Fruit fly (Drosophila melanogaster) whole organism, embryonic: Measurements from ENCODE around the gene Pino.
A peak's percentile ranks its signal among the peaks of the same experiment; 100 is the strongest.

Experiments
- Awh ChIP-seq: fragments of 200-800 bp; sonication (Bioruptor generic); IDR thresholded peaks from 2 replicates; pipeline ENCODE4, ENCODE4 v1.3.6; 2022; ENCODE audit warnings: missing biosample characterization, missing genetic modification characterization
- CG10147 ChIP-seq: fragments of 200-800 bp; sonication (Bioruptor generic); optimal IDR thresholded peaks from 2 replicates; lab custom pipeline; 2019; ENCODE audit warnings: missing biosample characterization, mild to moderate bottlenecking, missing genetic modification characterization, moderate library complexity
- CG12659 ChIP-seq: fragments of 200-800 bp; sonication (Bioruptor generic); optimal IDR thresholded peaks from 3 replicates; lab custom pipeline; 2017; ENCODE audit warnings: mild to moderate bottlenecking, missing biosample characterization, missing genetic modification reagents, missing genetic modification characterization
- CG13287 ChIP-seq: fragments of 200-800 bp; sonication (Bioruptor generic); IDR thresholded peaks from 2 replicates; pipeline ENCODE4 v1.3.6; 2022; ENCODE audit warnings: missing biosample characterization, missing genetic modification characterization; ENCODE audit not compliant: partially characterized antibody
- CG13775 ChIP-seq: fragments of 200-800 bp; sonication (Bioruptor generic); optimal IDR thresholded peaks from 3 replicates; lab custom pipeline; 2017; ENCODE audit warnings: missing biosample characterization, mild to moderate bottlenecking, missing genetic modification characterization
- CG1602 ChIP-seq: fragments of 200-800 bp; sonication (Bioruptor generic); optimal IDR thresholded peaks from 3 replicates; lab custom pipeline; 2016; ENCODE audit warnings: missing biosample characterization, missing genetic modification characterization
- CG16863 ChIP-seq: fragments of 200-800 bp; sonication (Bioruptor generic); optimal IDR thresholded peaks from 3 replicates; lab custom pipeline; 2016; ENCODE audit warnings: missing biosample characterization, missing genetic modification characterization
- CG17186 ChIP-seq: fragments of 200-800 bp; sonication (Bioruptor generic); optimal IDR thresholded peaks from 3 replicates; lab custom pipeline; 2017; ENCODE audit warnings: missing biosample characterization, missing genetic modification reagents, missing genetic modification characterization
- CG17385 ChIP-seq: fragments of 200-800 bp; sonication (Bioruptor generic); optimal IDR thresholded peaks from 3 replicates; lab custom pipeline; 2018; ENCODE audit warnings: missing biosample characterization, mild to moderate bottlenecking, missing genetic modification characterization
- CG18599 ChIP-seq: fragments of 200-800 bp; sonication (Bioruptor generic); optimal IDR thresholded peaks from 3 replicates; lab custom pipeline; 2017; ENCODE audit warnings: missing biosample characterization, missing genetic modification characterization, mild to moderate bottlenecking, moderate library complexity, missing genetic modification reagents
- CG2120 ChIP-seq: fragments of 200-800 bp; sonication (Bioruptor generic); optimal IDR thresholded peaks from 3 replicates; lab custom pipeline; 2016; ENCODE audit warnings: missing biosample characterization, missing genetic modification characterization
- CG2678 ChIP-seq: fragments of 200-800 bp; sonication (Bioruptor generic); optimal IDR thresholded peaks from 3 replicates; lab custom pipeline; 2019; ENCODE audit warnings: missing biosample characterization, mild to moderate bottlenecking, missing genetic modification characterization, moderate library complexity
- CG2712 ChIP-seq: fragments of 200-800 bp; optimal IDR thresholded peaks from 3 replicates; lab custom pipeline; 2019; ENCODE audit warnings: missing biosample characterization, mild to moderate bottlenecking, missing genetic modification characterization, moderate library complexity
- CG31365 ChIP-seq: fragments of 200-800 bp; sonication (Bioruptor generic); optimal IDR thresholded peaks from 2 replicates; lab custom pipeline; 2018; ENCODE audit warnings: missing biosample characterization, mild to moderate bottlenecking, missing genetic modification characterization
- CG31441 ChIP-seq: fragments of 200-800 bp; sonication (Bioruptor generic); IDR thresholded peaks from 2 replicates; pipeline ENCODE4 v1.3.6; 2022; ENCODE audit warnings: missing biosample characterization, missing genetic modification characterization
- CG32767 ChIP-seq: fragments of 200-800 bp; sonication (Bioruptor generic); IDR thresholded peaks from 2 replicates; pipeline ENCODE4 v1.3.6; 2022; ENCODE audit warnings: missing biosample characterization, missing genetic modification characterization
- CG3281 ChIP-seq: fragments of 200-800 bp; sonication (Bioruptor generic); optimal IDR thresholded peaks from 3 replicates; lab custom pipeline; 2017; ENCODE audit warnings: missing biosample characterization, mild to moderate bottlenecking, missing genetic modification characterization
- CG7556 ChIP-seq: fragments of 200-800 bp; sonication (Bioruptor generic); optimal IDR thresholded peaks from 2 replicates; lab custom pipeline; 2017; ENCODE audit warnings: missing biosample characterization, mild to moderate bottlenecking, missing genetic modification characterization
- CG7839 ChIP-seq: fragments of 200-800 bp; sonication (Bioruptor generic); optimal IDR thresholded peaks from 3 replicates; lab custom pipeline; 2018; ENCODE audit warnings: missing biosample characterization, mild to moderate bottlenecking, missing genetic modification characterization, moderate library complexity
- CG8924 ChIP-seq: fragments of 200-800 bp; optimal IDR thresholded peaks from 3 replicates; lab custom pipeline; 2019; ENCODE audit warnings: missing biosample characterization, mild to moderate bottlenecking, missing genetic modification characterization, moderate library complexity
- CG8944 ChIP-seq: fragments of 200-800 bp; sonication (Bioruptor generic); optimal IDR thresholded peaks from 3 replicates; lab custom pipeline; 2016; ENCODE audit warnings: missing biosample characterization, missing genetic modification characterization
- CG9932 ChIP-seq: fragments of 200-800 bp; sonication (Bioruptor generic); IDR thresholded peaks from 2 replicates; pipeline ENCODE4 v1.3.6; 2022; ENCODE audit warnings: missing biosample characterization, missing genetic modification characterization
- CoRest ChIP-seq: fragments of 200-800 bp; sonication (Bioruptor generic); optimal IDR thresholded peaks from 3 replicates; lab custom pipeline; 2018; ENCODE audit warnings: missing biosample characterization, mild to moderate bottlenecking, missing genetic modification characterization, moderate library complexity
- D19A ChIP-seq: fragments of 200-800 bp; optimal IDR thresholded peaks from 3 replicates; lab custom pipeline; 2019; ENCODE audit warnings: missing biosample characterization, mild to moderate bottlenecking, missing genetic modification characterization, moderate library complexity
- Dek ChIP-seq: fragments of 200-800 bp; sonication (Bioruptor generic); optimal IDR thresholded peaks from 3 replicates; lab custom pipeline; 2019; ENCODE audit warnings: missing biosample characterization, mild to moderate bottlenecking, missing genetic modification characterization, moderate library complexity
- Ets97D ChIP-seq: fragments of 200-800 bp; sonication (Bioruptor generic); optimal IDR thresholded peaks from 3 replicates; lab custom pipeline; 2016; ENCODE audit warnings: missing biosample characterization, missing genetic modification characterization
- Fer1 ChIP-seq: fragments of 200-800 bp; sonication (Bioruptor generic); optimal IDR thresholded peaks from 2 replicates; lab custom pipeline; 2017; ENCODE audit warnings: missing biosample characterization, mild to moderate bottlenecking, missing genetic modification characterization
- H15 ChIP-seq: fragments of 200-800 bp; sonication (Bioruptor generic); IDR thresholded peaks from 3 replicates; pipeline ENCODE4 v1.3.6; 2022; ENCODE audit warnings: missing biosample characterization, missing genetic modification characterization
- HHEX ChIP-seq: fragments of 200-800 bp; sonication (Bioruptor generic); optimal IDR thresholded peaks from 3 replicates; lab custom pipeline; 2017; ENCODE audit warnings: missing biosample characterization, mild to moderate bottlenecking, missing genetic modification characterization, missing genetic modification reagents
- Hmr ChIP-seq: fragments of 200-800 bp; sonication (Bioruptor generic); optimal IDR thresholded peaks from 3 replicates; lab custom pipeline; 2017; ENCODE audit warnings: mild to moderate bottlenecking, missing biosample characterization, missing genetic modification reagents, missing genetic modification characterization
- Hr3 ChIP-seq: fragments of 200-800 bp; sonication (Bioruptor generic); optimal IDR thresholded peaks from 3 replicates; lab custom pipeline; 2016; ENCODE audit warnings: missing biosample characterization, missing genetic modification characterization
- Meics ChIP-seq: fragments of 200-800 bp; sonication (Bioruptor generic); optimal IDR thresholded peaks from 2 replicates; lab custom pipeline; 2017; ENCODE audit warnings: missing biosample characterization, mild to moderate bottlenecking, missing genetic modification characterization
- NfI ChIP-seq: fragments of 200-800 bp; sonication (Bioruptor generic); optimal IDR thresholded peaks from 3 replicates; lab custom pipeline; 2018; ENCODE audit warnings: missing biosample characterization, mild to moderate bottlenecking, missing genetic modification characterization, moderate library complexity
- Sox102F ChIP-seq: fragments of 200-800 bp; sonication (Bioruptor generic); optimal IDR thresholded peaks from 2 replicates; lab custom pipeline; 2018; ENCODE audit warnings: missing biosample characterization, mild to moderate bottlenecking, missing genetic modification characterization, moderate library complexity
- Xbp1 ChIP-seq: fragments of 200-800 bp; sonication (Bioruptor generic); optimal IDR thresholded peaks from 3 replicates; lab custom pipeline; 2016; ENCODE audit warnings: missing biosample characterization, mild to moderate bottlenecking, missing genetic modification characterization
- az2 ChIP-seq: fragments of 200-800 bp; sonication (Bioruptor generic); optimal IDR thresholded peaks from 3 replicates; lab custom pipeline; 2016; ENCODE audit warnings: missing biosample characterization, missing genetic modification characterization
- bcd ChIP-seq: fragments of 200-800 bp; sonication (Bioruptor generic); optimal IDR thresholded peaks from 2 replicates; lab custom pipeline; 2017; ENCODE audit warnings: missing biosample characterization, mild to moderate bottlenecking, missing genetic modification characterization
- gem ChIP-seq: fragments of 200-800 bp; sonication (Bioruptor generic); optimal IDR thresholded peaks from 2 replicates; lab custom pipeline; 2019; ENCODE audit warnings: missing biosample characterization, mild to moderate bottlenecking, missing genetic modification characterization, moderate library complexity
- grau ChIP-seq: fragments of 200-800 bp; optimal IDR thresholded peaks from 3 replicates; lab custom pipeline; 2019; ENCODE audit warnings: missing biosample characterization, mild to moderate bottlenecking, missing genetic modification characterization, moderate library complexity
- lab ChIP-seq: fragments of 200-800 bp; sonication (Bioruptor generic); optimal IDR thresholded peaks from 3 replicates; lab custom pipeline; 2017; ENCODE audit warnings: missing biosample characterization, missing genetic modification characterization, mild to moderate bottlenecking, moderate library complexity, missing genetic modification reagents
- mirr ChIP-seq: fragments of 200-800 bp; sonication (Bioruptor generic); optimal IDR thresholded peaks from 3 replicates; lab custom pipeline; 2018; ENCODE audit warnings: missing biosample characterization, mild to moderate bottlenecking, missing genetic modification characterization
- phol ChIP-seq: fragments of 200-800 bp; sonication (Bioruptor generic); optimal IDR thresholded peaks from 3 replicates; lab custom pipeline; 2018; ENCODE audit warnings: missing biosample characterization, mild to moderate bottlenecking, missing genetic modification characterization, moderate library complexity
- pzg ChIP-seq: fragments of 200-800 bp; sonication (Bioruptor generic); optimal IDR thresholded peaks from 3 replicates; lab custom pipeline; 2018; ENCODE audit warnings: missing biosample characterization, mild to moderate bottlenecking, missing genetic modification characterization, moderate library complexity
- row ChIP-seq: fragments of 200-800 bp; sonication (Bioruptor generic); IDR thresholded peaks from 3 replicates; pipeline ENCODE4 v1.3.6; 2022; ENCODE audit warnings: missing biosample characterization, missing genetic modification characterization
- sens ChIP-seq: fragments of 200-800 bp; sonication (Bioruptor generic); peaks from one replicate; lab custom pipeline; 2016; ENCODE audit warnings: missing biosample characterization, missing genetic modification characterization
- seq ChIP-seq: fragments of 200-800 bp; sonication (Bioruptor generic); IDR thresholded peaks from 2 replicates; pipeline ENCODE4 v1.3.6; 2022; ENCODE audit warnings: missing biosample characterization, missing genetic modification characterization
- unpg ChIP-seq: fragments of 200-800 bp; sonication (Bioruptor generic); optimal IDR thresholded peaks from 3 replicates; lab custom pipeline; 2018; ENCODE audit warnings: missing biosample characterization, mild to moderate bottlenecking, missing genetic modification characterization, moderate library complexity

Pino gene

dm6 chr2L:1135495-1135894, 6.7 kb upstream of the Pino start (continued):
- TF ChIP-seq CG17186 (GFP tag; lab: Kevin White, UChicago) (no peak), grau (peak; percentile 36), Sox102F (peak; percentile 40), Awh (GFP tag; lab: Robert Waterston, UW) (no peak), Hr3 (GFP tag; lab: Kevin White, UChicago) (peak; percentile 15), CG10147 (GFP tag; lab: Kevin White, UChicago) (peak; percentile 31), unpg (GFP tag; lab: Kevin White, UChicago) (no peak), CG13775 (GFP tag; lab: Kevin White, UChicago) (peak; percentile 16), CG16863 (no peak), Dek (peak; percentile 29), CG31441 (0 out of 2 replicates have a peak, but pooled peaks have one; percentile 30), phol (peak; percentile 5), NfI (peak; percentile 18), CG8944 (GFP tag; lab: Kevin White, UChicago) (no peak), CG8924 (tag; lab: Kevin White, UChicago) (peak; percentile 44), gem (tag; lab: Kevin White, UChicago) (peak; percentile 65), CG13287 (GFP tag; lab: Robert Waterston, UW) (no peak), sens (GFP tag; lab: Kevin White, UChicago) (peak; percentile 45), Xbp1 (peak; percentile 24), CG7839 (tag; lab: Kevin White, UChicago) (peak; percentile 19), CG31365 (tag; lab: Kevin White, UChicago) (no peak), az2 (GFP tag; lab: Kevin White, UChicago) (peak; percentile 8), mirr (no peak), CG2678 (tag; lab: Kevin White, UChicago) (peak; percentile 60), CG2120 (peak; percentile 42), Ets97D (GFP tag; lab: Kevin White, UChicago) (no peak), H15 (GFP tag; lab: Robert Waterston, UW) (no peak), CG1602 (GFP tag; lab: Kevin White, UChicago) (no peak), seq (GFP tag; lab: Robert Waterston, UW) (no peak), CoRest (tag; lab: Kevin White, UChicago) (peak; percentile 15), CG17385 (GFP tag; lab: Kevin White, UChicago) (peak; percentile 7), CG18599 (peak; percentile 71), row (GFP tag; lab: Robert Waterston, UW) (0 out of 3 replicates have a peak, but pooled peaks have one; percentile 33), Hmr (GFP tag; lab: Kevin White, UChicago) (peak; percentile 67), D19A (no peak), CG3281 (peak; percentile 47), CG7556 (GFP tag; lab: Kevin White, UChicago) (peak; percentile 56), pzg (GFP tag; lab: Kevin White, UChicago) (no peak), CG2712 (tag; lab: Kevin White, UChicago) (peak; percentile 19), bcd (GFP tag; lab: Kevin White, UChicago) (peak; percentile 22), lab (GFP tag; lab: Kevin White, UChicago) (peak; percentile 62), CG9932 (GFP tag; lab: Robert Waterston, UW) (peak; percentile 12; the same call in 1 of the 2 replicates), Fer1 (GFP tag; lab: Kevin White, UChicago) (peak; percentile 50), Meics (GFP tag; lab: Kevin White, UChicago) (peak; percentile 63), CG32767 (no peak), CG12659 (GFP tag; lab: Kevin White, UChicago) (peak; percentile 16), HHEX (GFP tag; lab: Kevin White, UChicago) (peak; percentile 7)
